Fruit fly (Drosophila melanogaster): ENCODE data around the gene CG34136.

dm6 chr2L:21141714-21142500 is 45.2 kb downstream of the CG34136 start, which contains the start of gene Dap160:
- no peak for TF ChIP-seq OdsH (GFP tag; optimal IDR thresholded peaks at IDR 0.05)
- TF ChIP-seq CG9705 (GFP tag; optimal IDR thresholded peaks at IDR 0.05), result no peak
- TF ChIP-seq woc (GFP tag; optimal IDR thresholded peaks at IDR 0.05), result peak; percentile 7
- TF ChIP-seq h (GFP tag; optimal IDR thresholded peaks at IDR 0.05), result no peak
- TF ChIP-seq fru (GFP tag; optimal IDR thresholded peaks at IDR 0.05), result no peak
- no peak for TF ChIP-seq Dfd (GFP tag; optimal IDR thresholded peaks at IDR 0.05)
- no peak for TF ChIP-seq br (GFP tag; optimal IDR thresholded peaks at IDR 0.05)
- TF ChIP-seq CG32264 (GFP tag; optimal IDR thresholded peaks at IDR 0.05), result no peak
- no peak for TF ChIP-seq psq (GFP tag; optimal IDR thresholded peaks at IDR 0.05)
- TF ChIP-seq foxo (GFP tag; optimal IDR thresholded peaks at IDR 0.05), result no peak
